Worm (Caenorhabditis elegans): Measurements from ENCODE around the gene C14C10.5.

The C14C10.5 gene

DNA sequence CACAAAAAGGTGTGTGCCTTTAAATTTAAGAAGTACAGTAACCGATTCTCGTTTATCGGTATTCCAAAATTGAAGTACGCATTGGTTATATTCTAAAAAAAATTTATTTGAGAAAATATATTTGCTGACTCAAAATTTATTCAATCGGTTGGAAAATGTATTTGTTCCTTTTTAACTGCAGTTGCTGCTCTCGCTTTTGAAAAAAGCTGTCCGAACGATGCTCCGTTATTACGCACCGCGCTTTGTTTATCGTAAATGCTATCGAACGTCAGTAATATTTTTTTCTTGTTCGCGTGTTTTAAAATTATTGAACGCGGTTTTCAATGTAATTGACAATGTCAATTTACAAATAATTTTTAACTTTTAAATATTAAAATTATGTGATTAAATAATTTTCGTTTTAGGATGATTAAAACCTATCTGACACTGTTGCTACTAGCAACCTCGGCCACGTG, 39.6 kb upstream of the C14C10.5 start, which contains the start of gene sel-1:
Gene sel-1, plus strand, starts transcription at position 405 of the 455 bp plus-strand sequence.
- TF ChIP-seq tbx-37 (GFP tag; conservative IDR thresholded peaks at IDR 0.05): no peak
- TF ChIP-seq aly-1 (tag; optimal IDR thresholded peaks at IDR 0.05): no peak
- no peak for TF ChIP-seq ama-1 (optimal IDR thresholded peaks at IDR 0.05)
- no peak for TF ChIP-seq B0310.2 (tag; optimal IDR thresholded peaks at IDR 0.05)
- TF ChIP-seq hmg-4 (GFP tag; optimal IDR thresholded peaks at IDR 0.05): no peak
- TF ChIP-seq tra-4 (tag; optimal IDR thresholded peaks at IDR 0.05): no peak
- TF ChIP-seq hnd-1 (tag; optimal IDR thresholded peaks at IDR 0.05): no peak
- no peak for TF ChIP-seq ets-7 (tag; optimal IDR thresholded peaks at IDR 0.05)
- TF ChIP-seq flt-1 (GFP tag; IDR thresholded peaks at IDR 0.05): no peak
- TF ChIP-seq pes-1 (GFP tag; IDR thresholded peaks at IDR 0.05): no peak
- TF ChIP-seq scrt-1 (GFP tag; IDR thresholded peaks at IDR 0.05): no peak
- TF ChIP-seq tbx-11 (GFP tag; IDR thresholded peaks at IDR 0.05): no peak
- no peak for TF ChIP-seq ceh-36 (tag; optimal IDR thresholded peaks at IDR 0.05)

DNA sequence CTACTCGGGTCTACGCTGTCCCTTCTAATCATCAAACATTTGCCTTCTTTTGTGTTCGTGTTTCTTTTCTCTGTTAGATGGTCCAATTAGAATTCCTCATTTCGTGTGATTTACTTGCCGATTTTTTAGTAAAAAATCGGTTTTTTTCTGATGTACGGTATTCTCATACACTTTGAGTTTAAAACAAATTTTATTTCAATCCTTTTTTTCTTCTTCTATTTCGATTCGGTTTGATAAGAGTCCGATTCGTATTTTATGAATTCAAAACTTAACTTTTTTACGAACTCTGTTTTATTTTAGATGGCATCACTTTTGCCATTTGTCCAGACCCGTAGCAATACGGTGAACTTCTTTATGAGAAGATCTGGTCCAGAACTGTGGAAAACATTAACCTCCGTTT, 36.8 kb upstream of the C14C10.5 start, which contains the start of gene mrps-5:
Gene mrps-5, plus strand, starts transcription at position 301 of the 400 bp plus-strand sequence.
- TF ChIP-seq ets-7 (tag; optimal IDR thresholded peaks at IDR 0.05): no peak

DNA sequence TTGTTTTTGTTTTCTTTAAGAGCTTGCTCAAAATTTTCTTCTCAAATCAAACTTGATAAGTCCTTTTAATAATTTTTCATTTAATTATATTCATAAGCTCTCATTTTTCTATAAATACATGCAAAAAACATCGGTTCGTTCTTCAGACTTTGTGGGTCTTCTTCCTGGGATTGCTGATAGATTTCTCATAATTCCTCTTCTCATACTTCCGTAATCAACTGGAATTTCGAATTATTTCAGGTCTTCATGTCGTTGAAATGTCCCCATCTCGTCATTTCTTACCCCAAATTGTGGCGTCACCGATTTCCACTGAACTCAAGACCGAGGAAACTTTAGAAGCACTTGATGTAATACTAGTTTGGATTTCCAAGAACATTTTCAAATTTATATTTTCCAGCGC, 35.1 kb upstream of the C14C10.5 start:
- TF ChIP-seq tbx-37 (GFP tag; conservative IDR thresholded peaks at IDR 0.05): no peak
- TF ChIP-seq ceh-36 (tag; optimal IDR thresholded peaks at IDR 0.05): no peak
- TF ChIP-seq B0310.2 (tag; optimal IDR thresholded peaks at IDR 0.05): no peak
- TF ChIP-seq pes-1 (GFP tag; IDR thresholded peaks at IDR 0.05): no peak
- TF ChIP-seq scrt-1 (GFP tag; IDR thresholded peaks at IDR 0.05): no peak
- TF ChIP-seq hmbx-1 (tag; optimal IDR thresholded peaks at IDR 0.05): no peak
- no peak for TF ChIP-seq flt-1 (GFP tag; IDR thresholded peaks at IDR 0.05)
- TF ChIP-seq hmg-4 (GFP tag; optimal IDR thresholded peaks at IDR 0.05): no peak
- TF ChIP-seq aly-1 (tag; optimal IDR thresholded peaks at IDR 0.05): no peak
- no peak for TF ChIP-seq tra-4 (tag; optimal IDR thresholded peaks at IDR 0.05)

DNA sequence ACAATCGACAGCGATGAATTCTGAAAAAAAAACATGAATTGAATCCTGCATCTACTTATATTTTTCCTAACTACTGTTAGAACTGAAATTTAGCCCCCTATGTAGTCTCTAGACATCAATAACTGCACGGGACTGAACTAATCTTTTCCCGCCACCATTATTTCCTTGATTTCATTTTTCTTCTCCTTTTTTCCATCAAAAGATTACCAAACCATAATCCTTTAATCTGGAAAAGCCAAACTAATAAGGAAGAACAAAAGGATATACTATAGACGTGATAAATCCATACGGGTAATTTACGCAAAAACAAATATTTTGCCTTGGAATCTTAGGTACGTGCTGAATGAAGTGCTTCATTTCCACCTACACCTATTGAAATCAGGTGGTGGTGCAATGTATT, 32.7 kb upstream of the C14C10.5 start:
- TF ChIP-seq ceh-13 (GFP tag; optimal IDR thresholded peaks at IDR 0.05) (no peak), hnd-1 (tag; optimal IDR thresholded peaks at IDR 0.05) (no peak), ceh-36 (tag; optimal IDR thresholded peaks at IDR 0.05) (no peak), tbx-37 (GFP tag; conservative IDR thresholded peaks at IDR 0.05) (no peak), hmg-4 (GFP tag; optimal IDR thresholded peaks at IDR 0.05) (no peak), aly-1 (tag; optimal IDR thresholded peaks at IDR 0.05) (no peak), B0310.2 (tag; optimal IDR thresholded peaks at IDR 0.05) (no peak), scrt-1 (GFP tag; IDR thresholded peaks at IDR 0.05) (no peak), pes-1 (GFP tag; IDR thresholded peaks at IDR 0.05) (no peak), F13C5.2 (tag; optimal IDR thresholded peaks at IDR 0.05) (no peak)

DNA sequence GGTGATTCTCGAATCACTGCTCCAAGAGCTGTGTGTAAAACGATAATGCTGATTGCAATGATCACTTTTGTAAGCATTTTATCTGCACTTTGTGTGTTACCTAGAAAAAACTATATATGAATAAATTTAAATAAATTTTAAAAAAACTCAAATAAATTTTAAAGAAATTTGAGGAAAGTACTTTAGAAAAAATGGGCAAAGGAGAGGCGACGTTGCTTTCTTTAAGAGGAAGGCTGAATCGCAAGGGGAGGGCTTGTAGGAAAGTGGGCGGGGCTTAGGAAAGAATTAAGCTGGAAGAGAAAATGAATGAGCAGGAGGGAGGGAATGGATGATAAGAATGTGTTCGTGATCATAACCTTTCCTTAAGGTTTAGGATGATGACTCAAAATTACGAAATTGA, 32.1 kb upstream of the C14C10.5 start, which contains the start of gene E02A10.4:
Gene E02A10.4, minus strand, starts transcription at position 101 of the 400 bp plus-strand sequence.
- TF ChIP-seq hnd-1 (tag; optimal IDR thresholded peaks at IDR 0.05): no peak
- TF ChIP-seq ama-1 (optimal IDR thresholded peaks at IDR 0.05): no peak
- TF ChIP-seq scrt-1 (GFP tag; IDR thresholded peaks at IDR 0.05): no peak
- no peak for TF ChIP-seq sea-1 (GFP tag; conservative IDR thresholded peaks at IDR 0.05)
- no peak for TF ChIP-seq hmbx-1 (tag; optimal IDR thresholded peaks at IDR 0.05)
- no peak for TF ChIP-seq tbx-11 (GFP tag; IDR thresholded peaks at IDR 0.05)
- no peak for TF ChIP-seq B0310.2 (tag; optimal IDR thresholded peaks at IDR 0.05)
- TF ChIP-seq flt-1 (GFP tag; IDR thresholded peaks at IDR 0.05): no peak
- no peak for TF ChIP-seq tbx-37 (GFP tag; conservative IDR thresholded peaks at IDR 0.05)
- TF ChIP-seq F13C5.2 (tag; optimal IDR thresholded peaks at IDR 0.05): no peak
- TF ChIP-seq tra-4 (tag; optimal IDR thresholded peaks at IDR 0.05): no peak
- no peak for TF ChIP-seq ceh-36 (tag; optimal IDR thresholded peaks at IDR 0.05)
- TF ChIP-seq ets-7 (tag; optimal IDR thresholded peaks at IDR 0.05): no peak
- TF ChIP-seq aly-1 (tag; optimal IDR thresholded peaks at IDR 0.05): no peak
- no peak for TF ChIP-seq pes-1 (GFP tag; IDR thresholded peaks at IDR 0.05)
- no peak for TF ChIP-seq hmg-4 (GFP tag; optimal IDR thresholded peaks at IDR 0.05)
- TF ChIP-seq ceh-13 (GFP tag; optimal IDR thresholded peaks at IDR 0.05): no peak

DNA sequence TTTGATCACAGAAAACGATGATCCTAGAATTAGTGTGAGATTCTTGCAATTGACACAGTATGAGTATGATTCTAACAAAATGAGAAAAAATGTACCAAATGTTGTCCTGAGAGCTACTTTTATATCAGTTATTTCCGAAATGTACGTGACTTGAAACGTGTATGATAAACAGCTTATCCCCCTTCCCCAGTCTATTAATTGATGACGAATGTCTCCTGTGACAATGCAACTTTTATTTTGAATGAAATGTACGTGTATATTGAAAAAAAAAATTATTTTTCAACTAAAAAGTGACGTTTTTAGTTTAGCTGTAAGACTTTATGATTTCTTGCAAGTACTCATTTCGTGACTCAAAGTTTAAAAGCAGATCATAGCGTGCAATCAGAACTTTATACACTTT, 29.7 kb upstream of the C14C10.5 start:
- TF ChIP-seq pes-1 (GFP tag; IDR thresholded peaks at IDR 0.05) (no peak), aly-1 (tag; optimal IDR thresholded peaks at IDR 0.05) (no peak), ceh-36 (tag; optimal IDR thresholded peaks at IDR 0.05) (no peak), sea-1 (GFP tag; conservative IDR thresholded peaks at IDR 0.05) (no peak), F13C5.2 (tag; optimal IDR thresholded peaks at IDR 0.05) (no peak), B0310.2 (tag; optimal IDR thresholded peaks at IDR 0.05) (no peak), hmbx-1 (tag; optimal IDR thresholded peaks at IDR 0.05) (no peak), ama-1 (optimal IDR thresholded peaks at IDR 0.05) (no peak), flt-1 (GFP tag; IDR thresholded peaks at IDR 0.05) (no peak), tra-4 (tag; optimal IDR thresholded peaks at IDR 0.05) (no peak), tbx-37 (GFP tag; conservative IDR thresholded peaks at IDR 0.05) (no peak), ets-7 (tag; optimal IDR thresholded peaks at IDR 0.05) (no peak), ceh-13 (GFP tag; optimal IDR thresholded peaks at IDR 0.05) (no peak), hnd-1 (tag; optimal IDR thresholded peaks at IDR 0.05) (no peak), tbx-11 (GFP tag; IDR thresholded peaks at IDR 0.05) (no peak)

DNA sequence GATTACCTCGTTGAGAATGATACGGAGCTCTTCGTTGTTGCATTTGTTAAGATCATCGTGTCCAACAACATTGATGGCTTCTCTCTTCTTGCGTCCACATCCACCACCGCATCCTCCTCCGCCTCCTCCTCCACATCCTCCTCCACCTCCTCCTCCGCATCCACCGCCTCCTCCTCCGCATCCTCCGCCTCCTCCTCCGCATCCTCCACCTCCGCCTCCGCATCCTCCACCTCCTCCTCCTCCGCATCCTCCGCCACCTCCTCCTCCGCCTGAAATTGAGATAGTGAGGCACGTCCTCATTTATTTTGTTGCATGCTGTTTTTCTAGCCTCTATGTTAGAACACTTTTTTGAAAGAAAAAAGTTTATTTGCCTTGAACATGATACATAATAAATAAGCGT, 24.1 kb upstream of the C14C10.5 start:
- TF ChIP-seq scrt-1 (GFP tag; IDR thresholded peaks at IDR 0.05) (no peak), sea-1 (GFP tag; conservative IDR thresholded peaks at IDR 0.05) (no peak), B0310.2 (tag; optimal IDR thresholded peaks at IDR 0.05) (no peak), ceh-13 (GFP tag; optimal IDR thresholded peaks at IDR 0.05) (no peak), F13C5.2 (tag; optimal IDR thresholded peaks at IDR 0.05) (no peak), tbx-11 (GFP tag; IDR thresholded peaks at IDR 0.05) (no peak), tbx-37 (GFP tag; conservative IDR thresholded peaks at IDR 0.05) (no peak), flt-1 (GFP tag; IDR thresholded peaks at IDR 0.05) (no peak), hmg-4 (GFP tag; optimal IDR thresholded peaks at IDR 0.05) (no peak), pes-1 (GFP tag; IDR thresholded peaks at IDR 0.05) (no peak), hmbx-1 (tag; optimal IDR thresholded peaks at IDR 0.05) (no peak), ets-7 (tag; optimal IDR thresholded peaks at IDR 0.05) (no peak), aly-1 (tag; optimal IDR thresholded peaks at IDR 0.05) (no peak), hnd-1 (tag; optimal IDR thresholded peaks at IDR 0.05) (no peak), ceh-36 (tag; optimal IDR thresholded peaks at IDR 0.05) (no peak), ama-1 (optimal IDR thresholded peaks at IDR 0.05) (no peak), tra-4 (tag; optimal IDR thresholded peaks at IDR 0.05) (no peak)
